Fruit fly (Drosophila melanogaster) whole organism, wandering third instar larva: ENCODE data around the gene Btk.

Experiments
- CG32264 ChIP-seq: fragments of 200-800 bp; sonication (Bioruptor generic); optimal IDR thresholded peaks from 2 replicates; lab custom pipeline; 2016; ENCODE audit warnings: missing biosample characterization, missing genetic modification characterization
- CG9705 ChIP-seq: fragments of 200-800 bp; sonication (Bioruptor generic); optimal IDR thresholded peaks from 2 replicates; lab custom pipeline; 2018; ENCODE audit warnings: missing biosample characterization, mild to moderate bottlenecking, missing genetic modification characterization
- CrebA ChIP-seq: fragments of 200-800 bp; sonication (Bioruptor generic); optimal IDR thresholded peaks from 2 replicates; lab custom pipeline; 2016; ENCODE audit warnings: missing biosample characterization, mild to moderate bottlenecking, missing genetic modification characterization, borderline replicate concordance
- Dfd ChIP-seq: fragments of >200 bp; optimal IDR thresholded peaks from 2 replicates; lab custom pipeline; 2017; ENCODE audit warnings: missing biosample characterization, missing genetic modification characterization
- Dif ChIP-seq: fragments of 200-275, 200-300 bp; sonication (Bioruptor generic); optimal IDR thresholded peaks from 2 replicates; lab custom pipeline; 2018; ENCODE audit warnings: missing biosample characterization, missing genetic modification characterization; ENCODE audit not compliant: partially characterized antibody
- GATAd ChIP-seq: sonication (Bioruptor generic); optimal IDR thresholded peaks from 2 replicates; lab custom pipeline; 2016; ENCODE audit warnings: missing biosample characterization, missing genetic modification characterization
- HLH106 ChIP-seq: fragments of 200-800 bp; optimal IDR thresholded peaks from 3 replicates; lab custom pipeline; 2019; ENCODE audit warnings: missing biosample characterization, mild to moderate bottlenecking, missing genetic modification characterization, moderate library complexity
- Hnf4 ChIP-seq: fragments of 200-800 bp; sonication (Bioruptor generic); optimal IDR thresholded peaks from 2 replicates; lab custom pipeline; 2016; ENCODE audit warnings: missing biosample characterization, mild to moderate bottlenecking, missing genetic modification characterization
- Hr78 ChIP-seq: fragments of >200 bp; optimal IDR thresholded peaks from 2 replicates; lab custom pipeline; 2017; ENCODE audit warnings: missing biosample characterization, missing genetic modification characterization
- Hr83 ChIP-seq: fragments of 200-300 bp; sonication (Bioruptor generic); optimal IDR thresholded peaks from 2 replicates; lab custom pipeline; 2016; ENCODE audit warnings: missing biosample characterization, mild to moderate bottlenecking, missing genetic modification characterization, moderate library complexity; ENCODE audit not compliant: poor library complexity, severe bottlenecking
- Jra ChIP-seq: sonication (Bioruptor generic); optimal IDR thresholded peaks from 2 replicates; lab custom pipeline; 2016; ENCODE audit warnings: missing biosample characterization, missing genetic modification characterization
- Mio ChIP-seq: sonication (Bioruptor generic); optimal IDR thresholded peaks from 2 replicates; lab custom pipeline; 2016; ENCODE audit warnings: missing biosample characterization, missing genetic modification characterization
- Myc ChIP-seq: fragments of >200 bp; optimal IDR thresholded peaks from 2 replicates; lab custom pipeline; 2017
- N ChIP-seq: fragments of >200 bp; optimal IDR thresholded peaks from 2 replicates; lab custom pipeline; 2018; ENCODE audit warnings: missing biosample characterization, missing external identifiers, missing genetic modification characterization
- OdsH ChIP-seq: fragments of 200-800 bp; sonication (Bioruptor generic); optimal IDR thresholded peaks from 2 replicates; lab custom pipeline; 2016; ENCODE audit warnings: missing biosample characterization, mild to moderate bottlenecking, missing genetic modification characterization
- Rel ChIP-seq, 2 experiments: fragments of 200-800 bp; sonication (Bioruptor generic) in 1 of 2; optimal IDR thresholded peaks; 2 replicates in 1 of 2; 3 replicates in 1 of 2; lab custom pipeline; 2016 to 2019; ENCODE audit warnings: mild to moderate bottlenecking in 2 of 2, missing biosample characterization in 2 of 2, missing genetic modification characterization in 2 of 2, moderate library complexity in 1 of 2
- Sp1 ChIP-seq: fragments of 200-800 bp; sonication (Bioruptor generic); optimal IDR thresholded peaks from 3 replicates; lab custom pipeline; 2019; ENCODE audit warnings: missing biosample characterization, mild to moderate bottlenecking, missing genetic modification characterization, moderate library complexity
- Vsx2 ChIP-seq: fragments of 200-300, 225-300 bp; sonication (Bioruptor generic); optimal IDR thresholded peaks from 2 replicates; lab custom pipeline; 2018; ENCODE audit warnings: missing biosample characterization, missing genetic modification characterization; ENCODE audit not compliant: partially characterized antibody
- br ChIP-seq: fragments of 200-800 bp; sonication (Bioruptor generic); optimal IDR thresholded peaks from 2 replicates; lab custom pipeline; 2016; ENCODE audit warnings: missing biosample characterization, missing genetic modification characterization
- brk ChIP-seq: fragments of 200-800 bp; sonication (Bioruptor generic); optimal IDR thresholded peaks from 2 replicates; lab custom pipeline; 2016; ENCODE audit warnings: missing biosample characterization, mild to moderate bottlenecking, missing genetic modification characterization
- dl ChIP-seq, 2 experiments: fragments of 175-275, 200-275 bp in 1 of 2; fragments of 200-275 bp in 1 of 2; sonication (Bioruptor generic); optimal IDR thresholded peaks; lab custom pipeline; 2018; ENCODE audit warnings: mild to moderate bottlenecking in 2 of 2, missing biosample characterization in 2 of 2, missing genetic modification characterization in 2 of 2, moderate library complexity in 2 of 2; ENCODE audit not compliant: partially characterized antibody in 2 of 2, insufficient read depth in 1 of 2
- dsf ChIP-seq: sonication (Bioruptor generic); optimal IDR thresholded peaks from 2 replicates; lab custom pipeline; 2016; ENCODE audit warnings: missing biosample characterization, missing genetic modification characterization, borderline replicate concordance
- ey ChIP-seq: fragments of 200-800 bp; sonication (Bioruptor generic); optimal IDR thresholded peaks from 2 replicates; lab custom pipeline; 2016; ENCODE audit warnings: missing biosample characterization, missing genetic modification characterization
- foxo ChIP-seq, 2 experiments: fragments of 200-800 bp; sonication (Bioruptor generic); optimal IDR thresholded peaks; 2 replicates in 1 of 2; 3 replicates in 1 of 2; lab custom pipeline; 2016 to 2017; ENCODE audit warnings: missing biosample characterization in 2 of 2, missing genetic modification characterization in 2 of 2
- fru ChIP-seq: fragments of 200-800 bp; sonication (Bioruptor generic); optimal IDR thresholded peaks from 3 replicates; lab custom pipeline; 2016; ENCODE audit warnings: missing biosample characterization, mild to moderate bottlenecking, missing genetic modification characterization
- h ChIP-seq: fragments of 200-800 bp; sonication (Bioruptor generic); optimal IDR thresholded peaks from 3 replicates; lab custom pipeline; 2016; ENCODE audit warnings: missing biosample characterization, mild to moderate bottlenecking, missing genetic modification characterization
- lola ChIP-seq: fragments of >200 bp; optimal IDR thresholded peaks from 2 replicates; lab custom pipeline; 2017; ENCODE audit warnings: missing biosample characterization, missing genetic modification characterization
- psq ChIP-seq: fragments of 200-800 bp; sonication (Bioruptor generic); optimal IDR thresholded peaks from 3 replicates; lab custom pipeline; 2017; ENCODE audit warnings: missing biosample characterization, mild to moderate bottlenecking, missing genetic modification characterization, moderate library complexity
- rgr ChIP-seq: fragments of 200-800 bp; sonication (Bioruptor generic); optimal IDR thresholded peaks from 3 replicates; lab custom pipeline; 2016; ENCODE audit warnings: missing biosample characterization, mild to moderate bottlenecking, missing genetic modification characterization
- sage ChIP-seq: fragments of 200-800 bp; sonication (Bioruptor generic); optimal IDR thresholded peaks from 2 replicates; lab custom pipeline; 2016; ENCODE audit warnings: missing biosample characterization, mild to moderate bottlenecking, missing genetic modification characterization
- sv ChIP-seq: fragments of 200-800 bp; sonication (Bioruptor generic); optimal IDR thresholded peaks from 3 replicates; lab custom pipeline; 2016; ENCODE audit warnings: missing biosample characterization, missing genetic modification characterization
- tai ChIP-seq: sonication (Bioruptor generic); optimal IDR thresholded peaks from 2 replicates; lab custom pipeline; 2016; ENCODE audit warnings: missing biosample characterization, missing genetic modification characterization
- woc ChIP-seq: sonication (Bioruptor generic); optimal IDR thresholded peaks from 2 replicates; lab custom pipeline; 2016; ENCODE audit warnings: missing biosample characterization, mild to moderate bottlenecking, missing genetic modification characterization

Gene Btk

DNA sequence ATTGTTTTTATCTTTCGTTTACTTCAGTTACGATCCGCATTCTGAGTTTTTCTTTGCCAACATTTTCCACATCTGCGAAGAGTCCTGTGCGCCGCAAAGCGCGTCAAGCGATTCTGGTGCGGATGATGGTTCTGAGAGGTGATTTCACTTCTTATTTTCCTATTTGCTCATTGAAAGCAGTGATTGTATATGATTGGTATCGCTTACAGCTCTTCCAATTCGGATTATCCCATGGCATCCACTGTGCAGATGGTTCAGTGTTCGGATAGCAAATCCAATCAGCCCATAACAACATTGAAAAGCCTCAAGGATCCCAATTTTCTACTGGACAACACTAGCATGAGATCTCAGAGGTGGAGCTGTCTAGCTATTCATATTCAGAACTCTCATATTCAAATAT lies 3.8 kb upstream of the Btk start:
- TF ChIP-seq brk (GFP tag; lab: Kevin White, UChicago) (no peak), HLH106 (tag; lab: Kevin White, UChicago) (no peak), woc (no peak)

- TF ChIP-seq fru (no peak), rgr (no peak), sv (GFP tag; lab: Kevin White, UChicago) (no peak), sage (no peak), Rel (GFP tag; optimal IDR thresholded peaks at IDR 0.05; lab: Kevin White, UChicago) (no peak), Rel (tag; optimal IDR thresholded peaks at IDR 0.05; lab: Kevin White, UChicago) (no peak)
These were observed 2.0 kb upstream of the Btk start, which contains the start of the genes wol and Scgalpha for dm6 chr2L:8302766-8303479. TSS of gene wol (minus strand) at chr2L:8302985. TSS of gene Scgalpha (plus strand) at chr2L:8303429.

DNA sequence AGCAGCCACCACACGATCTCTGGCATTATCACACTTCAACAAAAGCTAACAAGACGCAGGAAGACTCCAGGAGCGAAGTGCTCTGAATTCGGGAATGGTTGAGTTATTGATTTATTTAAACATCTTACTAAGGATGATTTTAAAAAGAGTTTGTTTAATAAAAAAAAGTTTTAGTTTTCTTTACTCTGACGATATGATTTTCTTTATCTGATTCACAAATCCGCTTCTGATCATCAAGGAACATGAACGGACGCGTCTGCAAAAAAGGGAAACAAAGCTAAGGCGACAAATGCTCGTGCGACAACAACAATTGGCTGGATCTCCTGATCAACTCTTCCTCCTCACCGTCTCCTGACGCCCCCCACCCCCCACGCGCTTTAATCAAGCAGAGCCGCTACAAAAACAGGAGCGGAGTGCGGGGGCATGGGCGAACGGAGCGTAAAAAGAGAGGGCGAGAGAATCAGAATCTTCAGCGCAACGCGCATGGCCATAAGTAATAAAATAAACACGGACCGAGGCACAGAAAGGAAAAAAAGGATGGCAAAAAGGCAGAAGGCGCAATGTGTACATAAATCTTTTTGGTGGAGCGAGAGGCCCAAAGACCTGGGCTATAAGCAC lies 1.6 kb downstream of the Btk start:
- TF ChIP-seq psq (GFP tag; lab: Kevin White, UChicago), result peak; percentile 98
- TF ChIP-seq fru, result peak; percentile 91
- no peak for TF ChIP-seq CrebA (GFP tag; lab: Kevin White, UChicago)
- TF ChIP-seq Hr78 (GFP tag; lab: Kevin White, UChicago), result no peak
- TF ChIP-seq sage, result peak; percentile 84
- TF ChIP-seq Dfd (GFP tag; lab: Kevin White, UChicago), result no peak
- peak; percentile 95 for TF ChIP-seq br (GFP tag; lab: Kevin White, UChicago)
- TF ChIP-seq tai (GFP tag; lab: Kevin White, UChicago), result no peak
- peak; percentile 55 for TF ChIP-seq brk (GFP tag; lab: Kevin White, UChicago)
- TF ChIP-seq ey (GFP tag; lab: Kevin White, UChicago), result peak; percentile 93
- no peak for TF ChIP-seq N (GFP tag; lab: Kevin White, UChicago)
- TF ChIP-seq lola, result no peak
- TF ChIP-seq GATAd (GFP tag; lab: Kevin White, UChicago), result peak; percentile 61
- TF ChIP-seq sv (GFP tag; lab: Kevin White, UChicago), result no peak
- no peak for TF ChIP-seq Vsx2 (GFP tag; lab: Kevin White, UChicago)
- TF ChIP-seq h (GFP tag; lab: Kevin White, UChicago), result peak; percentile 95
- peak; percentile 67 for TF ChIP-seq Rel (GFP tag; optimal IDR thresholded peaks at IDR 0.05; lab: Kevin White, UChicago)
- TF ChIP-seq Rel (tag; optimal IDR thresholded peaks at IDR 0.05; lab: Kevin White, UChicago), result peak; percentile 72
- peak; percentile 93 for TF ChIP-seq woc
- peak; percentile 69 to 94 for TF ChIP-seq foxo (GFP tag; optimal IDR thresholded peaks at IDR 0.05; lab: Kevin White, UChicago)
- TF ChIP-seq OdsH (GFP tag; lab: Kevin White, UChicago), result peak; percentile 91
- no peak for TF ChIP-seq Myc (lab: Kevin White, UChicago)
- TF ChIP-seq Jra (GFP tag; lab: Kevin White, UChicago), result peak; percentile 82
- TF ChIP-seq CG32264, result peak; percentile 80
- TF ChIP-seq dl (GFP tag; optimal IDR thresholded peaks at IDR 0.05; lab: Kevin White, UChicago; ENCODE audit: insufficient read depth in 1 of 2, partially characterized antibody in 2 of 2), result peak in 1 of 2 experiments; percentile 67
- TF ChIP-seq Hnf4 (GFP tag; lab: Kevin White, UChicago), result peak; percentile 91
- TF ChIP-seq CG9705, result peak; percentile 85
- TF ChIP-seq Dif (GFP tag; lab: Kevin White, UChicago), result peak; percentile 54
- TF ChIP-seq HLH106 (tag; lab: Kevin White, UChicago), result peak; percentile 95
- TF ChIP-seq rgr, result peak; percentile 75
- peak; percentile 93 for TF ChIP-seq Sp1 (GFP tag; lab: Kevin White, UChicago)
- TF ChIP-seq dsf (GFP tag; lab: Kevin White, UChicago), result peak; percentile 72
- no peak for TF ChIP-seq Mio (GFP tag; lab: Kevin White, UChicago)
- peak; percentile 84 for TF ChIP-seq Hr83
